Worm (Caenorhabditis elegans) whole organism, mixed stage, embryonic: ENCODE data around the gene Y105C5A.1273.

Experiments
- ces-1 ChIP-seq: fragments of 150-350 bp; optimal IDR thresholded peaks from 2 replicates; lab custom pipeline; 2014; ENCODE audit warnings: missing biosample characterization, missing genetic modification reagents, missing genetic modification characterization
- elt-3 ChIP-seq: fragments of 150-350 bp; optimal IDR thresholded peaks from 2 replicates; lab custom pipeline; 2014; ENCODE audit warnings: missing biosample characterization, missing genetic modification characterization
- flh-1 ChIP-seq: fragments of 200-800 bp; sonication (Bioruptor generic); optimal IDR thresholded peaks from 2 replicates; lab custom pipeline; 2018; ENCODE audit warnings: mild to moderate bottlenecking, missing genetic modification characterization, moderate library complexity, missing compliant biosample characterization
- hlh-1 ChIP-seq: fragments of 150-350 bp; optimal IDR thresholded peaks from 2 replicates; lab custom pipeline; 2014; ENCODE audit warnings: missing biosample characterization, missing genetic modification reagents, missing genetic modification characterization
- lin-13 ChIP-seq: fragments of 150-350 bp; optimal IDR thresholded peaks from 2 replicates; lab custom pipeline; 2014; ENCODE audit warnings: missing biosample characterization, missing genetic modification characterization
- nhr-237 ChIP-seq: fragments of 150-350 bp; optimal IDR thresholded peaks from 2 replicates; lab custom pipeline; 2014; ENCODE audit warnings: missing biosample characterization, missing genetic modification characterization
- nhr-28 ChIP-seq: fragments of 150-350 bp; optimal IDR thresholded peaks from 2 replicates; lab custom pipeline; 2014; ENCODE audit warnings: missing biosample characterization, missing genetic modification characterization
- pha-4 ChIP-seq: fragments of 150-350 bp; optimal IDR thresholded peaks from 2 replicates; lab custom pipeline; 2018; ENCODE audit warnings: missing biosample characterization, missing genetic modification reagents, missing genetic modification characterization
- snpc-4 ChIP-seq: fragments of 150-350 bp; optimal IDR thresholded peaks from 2 replicates; lab custom pipeline; 2014; ENCODE audit warnings: missing biosample characterization, missing genetic modification characterization
- tbx-8 ChIP-seq: fragments of 200-800 bp; sonication (Bioruptor generic); optimal IDR thresholded peaks from 2 replicates; lab custom pipeline; 2018; ENCODE audit warnings: mild to moderate bottlenecking, missing genetic modification characterization, moderate library complexity, missing compliant biosample characterization
- unc-39 ChIP-seq: fragments of 150-350 bp; optimal IDR thresholded peaks from 2 replicates; lab custom pipeline; 2014; ENCODE audit warnings: missing biosample characterization, missing genetic modification characterization
- unc-62 ChIP-seq: fragments of 150-350 bp; optimal IDR thresholded peaks from 2 replicates; lab custom pipeline; 2014; ENCODE audit warnings: missing biosample characterization, missing genetic modification reagents, missing genetic modification characterization
- ztf-11 ChIP-seq: fragments of 150-350 bp; optimal IDR thresholded peaks from 2 replicates; lab custom pipeline; 2014; ENCODE audit warnings: missing biosample characterization, missing genetic modification characterization

DNA sequence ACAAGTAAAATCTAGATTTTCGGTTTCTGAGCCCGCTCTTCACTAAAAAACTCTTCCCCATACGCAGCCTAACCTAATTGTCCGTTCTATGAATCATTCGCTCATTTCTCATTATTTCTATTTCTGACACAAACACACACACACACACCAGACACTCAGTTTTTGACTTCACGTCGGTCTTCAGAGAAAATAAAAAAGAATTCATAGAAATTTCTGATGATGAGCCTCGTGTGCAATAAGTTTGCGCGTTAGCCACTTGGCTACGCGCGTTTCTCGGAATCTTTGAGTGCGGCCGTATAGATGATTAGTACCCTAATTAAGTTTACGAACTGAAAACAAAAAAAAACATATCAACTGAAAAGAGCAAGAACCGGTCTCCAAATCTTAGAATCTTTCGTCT, 23.1 kb downstream of the Y105C5A.1273 start:
- TF ChIP-seq unc-62, result no peak
- TF ChIP-seq nhr-28 (tag; lab: Kevin White, UChicago), result no peak
- no peak for TF ChIP-seq ces-1
- TF ChIP-seq lin-13, result no peak
- no peak for TF ChIP-seq flh-1 (GFP tag; lab: Kevin White, UChicago)
- no peak for TF ChIP-seq elt-3 (tag; lab: Kevin White, UChicago)
- TF ChIP-seq unc-39 (tag; lab: Kevin White, UChicago), result no peak
- no peak for TF ChIP-seq hlh-1
- no peak for TF ChIP-seq snpc-4 (tag; lab: Kevin White, UChicago)
- no peak for TF ChIP-seq nhr-237 (tag; lab: Kevin White, UChicago)
- no peak for TF ChIP-seq ztf-11
- no peak for TF ChIP-seq pha-4 (tag; lab: Kevin White, UChicago)
- no peak for TF ChIP-seq tbx-8 (GFP tag; lab: Kevin White, UChicago)
